Fruit fly (Drosophila melanogaster) whole organism, adult: Measurements from ENCODE around the gene CG6179.

Experiments
- CG11617 ChIP-seq: fragments of 200-800 bp; sonication (Bioruptor generic); optimal IDR thresholded peaks from 2 replicates; lab custom pipeline; 2017; ENCODE audit warnings: mild to moderate bottlenecking, missing biosample characterization, missing genetic modification reagents, missing genetic modification characterization
- CG12768 ChIP-seq: fragments of 200-800 bp; sonication (Bioruptor generic); optimal IDR thresholded peaks from 2 replicates; lab custom pipeline; 2017; ENCODE audit warnings: missing biosample characterization, missing genetic modification characterization, mild to moderate bottlenecking, moderate library complexity, missing genetic modification reagents
- CG14711 ChIP-seq: fragments of 200-800 bp; sonication (Bioruptor generic); optimal IDR thresholded peaks from 2 replicates; lab custom pipeline; 2018; ENCODE audit warnings: missing biosample characterization, mild to moderate bottlenecking, missing genetic modification characterization, moderate library complexity
- CG1620 ChIP-seq: fragments of 200-800 bp; sonication (Bioruptor generic); optimal IDR thresholded peaks from 2 replicates; lab custom pipeline; 2016; ENCODE audit warnings: missing biosample characterization, missing genetic modification characterization
- CG33017 ChIP-seq: fragments of 200-800 bp; sonication (Bioruptor generic); optimal IDR thresholded peaks from 2 replicates; lab custom pipeline; 2018; ENCODE audit warnings: missing biosample characterization, mild to moderate bottlenecking, missing genetic modification characterization, moderate library complexity
- CG5204 ChIP-seq: fragments of 200-800 bp; sonication (Bioruptor generic); optimal IDR thresholded peaks from 2 replicates; lab custom pipeline; 2016; ENCODE audit warnings: missing biosample characterization, missing genetic modification characterization
- CG7045 ChIP-seq: fragments of 200-800 bp; sonication (Bioruptor generic); optimal IDR thresholded peaks from 2 replicates; lab custom pipeline; 2017; ENCODE audit warnings: missing biosample characterization, mild to moderate bottlenecking, missing genetic modification characterization
- CG7101 ChIP-seq: fragments of 200-800 bp; sonication (Bioruptor generic); optimal IDR thresholded peaks from 2 replicates; lab custom pipeline; 2018; ENCODE audit warnings: missing biosample characterization, mild to moderate bottlenecking, missing genetic modification characterization, moderate library complexity
- Clk ChIP-seq: fragments of 200-800 bp; sonication (Bioruptor generic); optimal IDR thresholded peaks from 2 replicates; lab custom pipeline; 2017; ENCODE audit warnings: missing biosample characterization, missing genetic modification characterization
- Crg-1 ChIP-seq: fragments of 200-800 bp; sonication (Bioruptor generic); optimal IDR thresholded peaks from 2 replicates; lab custom pipeline; 2016; ENCODE audit warnings: missing biosample characterization, missing genetic modification characterization
- Hr96 ChIP-seq: fragments of 200-800 bp; sonication (Bioruptor generic); optimal IDR thresholded peaks from 2 replicates; lab custom pipeline; 2016; ENCODE audit warnings: missing biosample characterization, missing genetic modification characterization
- Mnt ChIP-seq: fragments of 200-800 bp; sonication (Bioruptor generic); optimal IDR thresholded peaks from 2 replicates; lab custom pipeline; 2016; ENCODE audit warnings: missing biosample characterization, mild to moderate bottlenecking, missing genetic modification characterization
- bab1 ChIP-seq: fragments of 200-800 bp; sonication (Bioruptor generic); optimal IDR thresholded peaks from 3 replicates; lab custom pipeline; 2019; ENCODE audit warnings: missing biosample characterization, mild to moderate bottlenecking, missing genetic modification characterization, moderate library complexity
- cic ChIP-seq: fragments of 200-800 bp; sonication (Bioruptor generic); optimal IDR thresholded peaks from 2 replicates; lab custom pipeline; 2017; ENCODE audit warnings: missing biosample characterization, mild to moderate bottlenecking, missing genetic modification characterization, moderate library complexity
- cnc ChIP-seq, 2 experiments: fragments of >200 bp; optimal IDR thresholded peaks; 2 replicates each; lab custom pipeline; 2017
- kay ChIP-seq: fragments of 200-800 bp; sonication (Bioruptor generic); peaks from one replicate; lab custom pipeline; 2016; ENCODE audit warnings: missing biosample characterization, missing genetic modification characterization, borderline replicate concordance
- ovo ChIP-seq: fragments of 200-800 bp; sonication (Bioruptor generic); optimal IDR thresholded peaks from 2 replicates; lab custom pipeline; 2016; ENCODE audit warnings: missing biosample characterization, missing genetic modification characterization
- pad ChIP-seq: fragments of 200-800 bp; sonication (Bioruptor generic); optimal IDR thresholded peaks from 3 replicates; lab custom pipeline; 2017; ENCODE audit warnings: missing biosample characterization, missing genetic modification characterization, mild to moderate bottlenecking, moderate library complexity, missing genetic modification reagents
- tj ChIP-seq: fragments of 200-800 bp; sonication (Bioruptor generic); optimal IDR thresholded peaks from 3 replicates; lab custom pipeline; 2017; ENCODE audit warnings: missing biosample characterization, mild to moderate bottlenecking, missing genetic modification characterization, moderate library complexity
- toe ChIP-seq: fragments of 200-800 bp; sonication (Bioruptor generic); optimal IDR thresholded peaks from 2 replicates; lab custom pipeline; 2016; ENCODE audit warnings: missing biosample characterization, missing genetic modification characterization

Gene CG6179

DNA sequence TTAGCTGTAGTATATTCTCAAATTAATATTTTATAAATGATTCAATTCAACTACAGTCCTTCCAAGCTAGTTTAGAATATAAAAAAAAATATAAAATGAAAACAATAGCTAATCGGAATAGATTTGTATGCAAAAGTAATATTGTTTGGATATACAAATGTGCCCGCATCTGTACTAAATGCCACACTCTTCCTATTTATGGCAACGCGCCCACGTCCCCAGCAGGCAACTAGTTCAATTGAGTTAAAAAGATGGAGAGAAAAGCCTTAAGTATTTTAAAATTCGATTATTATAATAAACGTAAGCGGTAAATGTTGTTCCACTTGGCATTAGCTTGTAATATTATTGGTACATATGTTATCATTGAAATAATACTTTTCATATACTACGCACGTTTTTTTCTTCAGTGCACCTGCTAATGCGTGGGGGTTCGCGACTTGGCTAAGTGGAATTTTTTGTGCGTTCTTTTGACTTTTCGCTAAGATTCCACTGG lies 25.7 kb downstream of the CG6179 start:
- TF ChIP-seq CG12768 (GFP tag; lab: Kevin White, UChicago) (no peak), Clk (GFP tag; lab: Kevin White, UChicago) (no peak), CG14711 (tag; lab: Kevin White, UChicago) (peak; percentile 57), tj (GFP tag; lab: Kevin White, UChicago) (no peak), bab1 (no peak), CG7101 (tag; lab: Kevin White, UChicago) (peak; percentile 17), CG1620 (GFP tag; lab: Kevin White, UChicago) (no peak), Mnt (GFP tag; lab: Kevin White, UChicago) (no peak), toe (peak; percentile 28), pad (GFP tag; lab: Kevin White, UChicago) (no peak), CG5204 (no peak), Crg-1 (GFP tag; lab: Kevin White, UChicago) (no peak), CG33017 (tag; lab: Kevin White, UChicago) (peak; percentile 46), cnc (optimal IDR thresholded peaks at IDR 0.05; lab: Kevin White, UChicago) (no peak), CG11617 (GFP tag; lab: Kevin White, UChicago) (peak; percentile 7), Hr96 (GFP tag; lab: Kevin White, UChicago) (peak; percentile 32), CG7045 (GFP tag; lab: Kevin White, UChicago) (peak; percentile 31), ovo (GFP tag; lab: Kevin White, UChicago) (no peak), cic (GFP tag; lab: Kevin White, UChicago) (no peak), kay (no peak)

DNA sequence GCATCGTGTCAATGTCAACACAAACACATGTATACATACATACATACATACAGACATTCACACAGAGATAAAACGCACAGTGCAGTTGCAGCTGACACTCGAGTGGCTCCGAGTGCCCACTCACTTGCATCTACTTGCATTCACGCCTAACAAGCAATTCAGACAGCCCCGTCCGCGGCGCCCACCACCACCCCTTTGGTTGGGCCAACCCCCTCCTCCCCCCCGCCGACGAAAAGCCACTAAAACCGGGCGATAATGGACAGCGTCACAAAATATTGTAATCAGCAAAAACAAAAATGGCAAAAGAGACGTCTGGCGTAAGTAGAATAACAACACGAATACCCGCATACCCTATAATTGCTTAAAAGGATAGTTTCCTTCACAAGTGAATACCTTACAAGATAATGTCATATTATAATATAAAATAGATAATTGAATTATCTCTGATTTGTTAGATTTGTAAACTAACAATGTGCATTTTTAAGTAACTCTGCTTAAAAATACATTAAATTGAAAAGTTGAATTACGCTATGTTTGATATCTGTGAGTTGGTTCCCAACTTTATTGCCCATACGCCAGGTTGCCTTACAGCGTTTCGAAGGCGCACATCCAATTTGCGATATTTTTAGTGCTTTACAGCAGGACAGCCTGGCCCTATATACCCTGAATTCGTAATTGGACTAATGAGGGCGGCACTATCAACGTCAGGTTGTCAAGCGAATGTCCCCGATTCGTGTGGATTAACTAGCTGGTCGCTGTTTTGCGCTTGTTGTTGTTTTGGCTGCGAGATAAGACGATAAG lies 26.9 kb downstream of the CG6179 start:
- TF ChIP-seq cnc (optimal IDR thresholded peaks at IDR 0.05; lab: Kevin White, UChicago) (no peak), CG5204 (no peak), CG1620 (GFP tag; lab: Kevin White, UChicago) (no peak), cic (GFP tag; lab: Kevin White, UChicago) (peak; percentile 70), CG33017 (tag; lab: Kevin White, UChicago) (no peak), CG12768 (GFP tag; lab: Kevin White, UChicago) (peak; percentile 19), CG7045 (GFP tag; lab: Kevin White, UChicago) (peak; percentile 26), kay (peak; percentile 53), toe (no peak), Hr96 (GFP tag; lab: Kevin White, UChicago) (no peak), tj (GFP tag; lab: Kevin White, UChicago) (peak; percentile 99), bab1 (peak; percentile 15), CG11617 (GFP tag; lab: Kevin White, UChicago) (peak; percentile 54), Clk (GFP tag; lab: Kevin White, UChicago) (no peak), pad (GFP tag; lab: Kevin White, UChicago) (peak; percentile 20), Mnt (GFP tag; lab: Kevin White, UChicago) (peak; percentile 7), Crg-1 (GFP tag; lab: Kevin White, UChicago) (no peak), ovo (GFP tag; lab: Kevin White, UChicago) (no peak), CG7101 (tag; lab: Kevin White, UChicago) (no peak), CG14711 (tag; lab: Kevin White, UChicago) (peak; percentile 10)

DNA sequence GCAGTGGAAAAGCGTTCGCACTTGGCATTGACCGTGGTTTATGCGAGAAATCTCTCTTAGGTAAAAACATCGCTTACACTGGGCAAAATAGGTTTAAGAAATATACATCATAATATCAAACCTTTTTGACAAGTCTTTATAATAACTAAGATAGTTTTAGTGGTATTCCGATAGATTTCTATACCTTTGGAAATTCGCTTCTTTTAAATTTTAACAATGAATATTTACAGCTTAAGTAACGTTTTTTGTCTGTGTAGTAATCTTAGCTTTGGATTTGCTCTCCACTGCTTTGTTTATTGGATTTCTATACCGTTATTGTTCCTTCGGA lies 27.5 kb downstream of the CG6179 start:
- TF ChIP-seq cic (GFP tag; lab: Kevin White, UChicago) (no peak), Crg-1 (GFP tag; lab: Kevin White, UChicago) (no peak), Clk (GFP tag; lab: Kevin White, UChicago) (no peak), bab1 (peak; percentile 25), CG5204 (no peak), CG7045 (GFP tag; lab: Kevin White, UChicago) (no peak), ovo (GFP tag; lab: Kevin White, UChicago) (no peak), CG12768 (GFP tag; lab: Kevin White, UChicago) (no peak), CG11617 (GFP tag; lab: Kevin White, UChicago) (no peak), cnc (optimal IDR thresholded peaks at IDR 0.05; lab: Kevin White, UChicago) (no peak), Hr96 (GFP tag; lab: Kevin White, UChicago) (peak; percentile 30), kay (no peak), CG1620 (GFP tag; lab: Kevin White, UChicago) (no peak), CG33017 (tag; lab: Kevin White, UChicago) (peak; percentile 35), Mnt (GFP tag; lab: Kevin White, UChicago) (no peak), CG14711 (tag; lab: Kevin White, UChicago) (peak; percentile 76), CG7101 (tag; lab: Kevin White, UChicago) (peak; percentile 59), pad (GFP tag; lab: Kevin White, UChicago) (peak; percentile 19), toe (no peak), tj (GFP tag; lab: Kevin White, UChicago) (no peak)

DNA sequence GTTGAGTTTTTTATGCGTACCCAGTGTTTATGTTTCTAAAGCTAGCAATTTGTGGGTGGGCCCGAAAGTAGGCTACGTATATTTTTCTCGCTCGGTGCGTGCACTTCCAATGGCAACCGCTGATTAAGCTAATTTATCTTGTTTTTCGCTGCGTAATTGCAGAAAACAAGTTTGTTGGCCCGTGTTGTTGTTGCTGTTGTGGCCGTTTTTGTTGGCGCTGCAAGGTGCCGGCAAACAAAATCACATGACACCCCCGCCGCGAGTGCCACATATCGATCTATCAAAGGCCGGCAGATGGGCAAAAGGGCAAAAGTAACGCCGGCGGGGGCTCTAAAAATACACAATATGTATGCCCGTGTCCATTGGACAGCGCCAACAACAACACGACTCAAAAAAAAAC lies 29.6 kb downstream of the CG6179 start:
- no peak for TF ChIP-seq CG14711 (tag; lab: Kevin White, UChicago)
- peak; percentile 92 for TF ChIP-seq tj (GFP tag; lab: Kevin White, UChicago)
- TF ChIP-seq CG5204, result no peak
- TF ChIP-seq CG12768 (GFP tag; lab: Kevin White, UChicago), result no peak
- no peak for TF ChIP-seq kay

DNA sequence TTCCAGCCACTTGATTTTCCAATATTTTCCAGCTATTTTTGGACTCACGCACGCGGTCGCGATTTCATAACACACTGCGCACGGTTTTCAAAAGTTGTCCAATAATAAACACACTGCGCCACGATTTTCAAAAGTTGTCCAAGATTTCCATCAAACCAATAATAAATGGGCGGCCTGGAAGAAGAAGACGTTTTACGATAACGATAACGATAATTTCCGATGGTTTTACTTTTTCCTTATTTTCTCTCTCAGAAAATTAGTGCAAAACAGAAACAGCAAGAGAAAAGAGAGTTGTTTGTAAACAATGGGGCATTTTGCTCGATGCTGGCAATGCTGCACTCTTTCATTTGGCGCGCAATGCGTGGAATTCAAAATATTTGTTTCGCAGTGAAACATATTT lies 30.1 kb downstream of the CG6179 start, which contains the start of gene Nt5b:
Nt5b (minus strand) TSS at position 207 of the 400 bp plus-strand sequence.
- TF ChIP-seq tj (GFP tag; lab: Kevin White, UChicago), result no peak
- TF ChIP-seq CG12768 (GFP tag; lab: Kevin White, UChicago), result no peak
- no peak for TF ChIP-seq CG7045 (GFP tag; lab: Kevin White, UChicago)
- no peak for TF ChIP-seq CG5204
- TF ChIP-seq Crg-1 (GFP tag; lab: Kevin White, UChicago), result no peak
- no peak for TF ChIP-seq ovo (GFP tag; lab: Kevin White, UChicago)
- TF ChIP-seq toe, result no peak
- no peak for TF ChIP-seq CG7101 (tag; lab: Kevin White, UChicago)
- TF ChIP-seq CG11617 (GFP tag; lab: Kevin White, UChicago), result no peak
- TF ChIP-seq Hr96 (GFP tag; lab: Kevin White, UChicago), result no peak
- no peak for TF ChIP-seq kay
